Worm (Caenorhabditis elegans): ENCODE data around the gene Y71H2AR.2.

The Y71H2AR.2 gene

DNA sequence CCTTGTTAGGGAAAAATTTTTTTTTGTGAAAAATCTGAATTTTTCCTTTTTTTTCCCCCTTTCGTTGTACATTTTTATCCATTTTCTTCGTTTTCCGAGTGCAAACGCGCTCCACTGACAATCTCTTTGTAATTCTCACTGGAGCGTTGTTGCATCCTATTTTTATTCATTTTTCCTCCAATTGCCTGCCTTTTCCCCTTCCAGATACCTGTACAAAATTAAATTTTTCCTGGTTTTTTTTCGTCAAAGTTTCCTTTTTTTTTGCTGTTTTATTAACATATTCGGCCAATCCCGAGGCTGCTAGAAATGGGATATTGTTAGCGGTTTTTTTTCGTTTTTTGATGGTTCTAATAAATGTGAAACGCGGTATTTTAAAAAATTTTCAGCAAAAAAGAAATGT is 29.3 kb downstream of the Y71H2AR.2 start:
- TF ChIP-seq zfp-2 (tag; optimal IDR thresholded peaks at IDR 0.05) (no peak), Y75B8A.6 (GFP tag; IDR thresholded peaks at IDR 0.05) (no peak), F26F4.8 (GFP tag; conservative IDR thresholded peaks at IDR 0.05) (no peak), mep-1 (tag; optimal IDR thresholded peaks at IDR 0.05) (no peak), nhr-25 (tag; optimal IDR thresholded peaks at IDR 0.05; ENCODE audit: borderline replicate concordance, insufficient read depth) (no peak), F37D6.2 (tag; optimal IDR thresholded peaks at IDR 0.05) (no peak), jun-1 (tag; optimal IDR thresholded peaks at IDR 0.05) (no peak), fkh-10 (GFP tag; optimal IDR thresholded peaks at IDR 0.05) (no peak), tag-97 (GFP tag; IDR thresholded peaks at IDR 0.05) (no peak), ceh-32 (tag; optimal IDR thresholded peaks at IDR 0.05; ENCODE audit: poor library complexity) (no peak), lin-39 (tag; optimal IDR thresholded peaks at IDR 0.05) (no peak), pha-4 (GFP tag; IDR thresholded peaks at IDR 0.05) (peak; percentile 25; the same call in 1 of the 2 replicates), pha-4 (tag; optimal IDR thresholded peaks at IDR 0.05) (no peak), sdz-12 (GFP tag; optimal IDR thresholded peaks at IDR 0.05) (peak; percentile 43), ceh-44 (GFP tag; IDR thresholded peaks at IDR 0.05) (no peak), madf-5 (GFP tag; IDR thresholded peaks at IDR 0.05) (no peak), hif-1 (tag; optimal IDR thresholded peaks at IDR 0.05) (peak in 1 of 2 experiments; percentile 69), gei-8 (GFP tag; optimal IDR thresholded peaks at IDR 0.05) (peak; percentile 20), F10B5.3 (tag; optimal IDR thresholded peaks at IDR 0.05) (no peak), lim-7 (GFP tag; IDR thresholded peaks at IDR 0.05) (no peak), dmd-9 (GFP tag; IDR thresholded peaks at IDR 0.05) (no peak), nhr-11 (tag; optimal IDR thresholded peaks at IDR 0.05) (no peak), nhr-77 (tag; optimal IDR thresholded peaks at IDR 0.05) (no peak), ztf-7 (tag; optimal IDR thresholded peaks at IDR 0.05) (no peak), lin-29 (GFP tag; IDR thresholded peaks at IDR 0.05) (no peak), ctbp-1 (GFP tag; IDR thresholded peaks at IDR 0.05) (0 out of 2 replicates have a peak, but pooled peaks have one; percentile 42), vab-7 (GFP tag; IDR thresholded peaks at IDR 0.05) (no peak), tra-1 (GFP tag; IDR thresholded peaks at IDR 0.05) (no peak), set-16 (GFP tag; IDR thresholded peaks at IDR 0.05) (no peak), daf-12 (tag; optimal IDR thresholded peaks at IDR 0.05) (no peak), hlh-30 (tag; optimal IDR thresholded peaks at IDR 0.05; ENCODE audit: insufficient read depth) (no peak), lin-13 (GFP tag; optimal IDR thresholded peaks at IDR 0.05) (no peak), R02D3.7 (tag; optimal IDR thresholded peaks at IDR 0.05) (no peak), mxl-2 (GFP tag; conservative IDR thresholded peaks at IDR 0.05) (no peak), Y48G9A.11 (GFP tag; IDR thresholded peaks at IDR 0.05) (no peak), snpc-1.2 (GFP tag; IDR thresholded peaks at IDR 0.05) (no peak), nhr-76 (tag; optimal IDR thresholded peaks at IDR 0.05) (no peak), ztf-11 (tag; optimal IDR thresholded peaks at IDR 0.05) (no peak), attf-4 (tag; optimal IDR thresholded peaks at IDR 0.05) (no peak), F49E8.2 (tag; optimal IDR thresholded peaks at IDR 0.05; ENCODE audit: borderline replicate concordance) (peak; percentile 47), nhr-111 (GFP tag; optimal IDR thresholded peaks at IDR 0.05) (peak; percentile 60), saeg-2 (GFP tag; IDR thresholded peaks at IDR 0.05) (no peak), lin-1 (GFP tag; IDR thresholded peaks at IDR 0.05) (no peak; the same call in 1 of the 2 replicates), mxl-3 (GFP tag; optimal IDR thresholded peaks at IDR 0.05) (no peak), php-3 (GFP tag; IDR thresholded peaks at IDR 0.05) (no peak), lsy-2 (tag; optimal IDR thresholded peaks at IDR 0.05) (peak in 1 of 2 experiments; percentile 49), nhr-102 (tag; optimal IDR thresholded peaks at IDR 0.05) (peak; percentile 22), duxl-1 (tag; optimal IDR thresholded peaks at IDR 0.05; ENCODE audit: poor library complexity) (peak; percentile 53), mes-2 (tag; optimal IDR thresholded peaks at IDR 0.05; ENCODE audit: poor library complexity, severe bottlenecking) (no peak), arid-1 (GFP tag; conservative IDR thresholded peaks at IDR 0.05) (0 out of 2 replicates have a peak, but pooled peaks have one; percentile 23), pqm-1 (tag; optimal IDR thresholded peaks at IDR 0.05) (no peak)

All from whole organism, L4 larva.